Worm (Caenorhabditis elegans) whole organism, L4 larva: Measurements from ENCODE around the gene F19C7.4.

Source experiments
- Y105C5A.15 ChIP-seq: fragments of 200-800 bp; sonication (Bioruptor generic); IDR thresholded peaks from 2 replicates; pipeline ENCODE4 v1.3.6; 2022; ENCODE audit warnings: missing genetic modification characterization, missing compliant biosample characterization
- ama-1 ChIP-seq: fragments of 150-350 bp; optimal IDR thresholded peaks from 2 replicates; lab custom pipeline; 2014; ENCODE audit warnings: inconsistent platforms, mixed read lengths
- daf-19 ChIP-seq: fragments of 200-800 bp; sonication (Bioruptor generic); conservative IDR thresholded peaks from 2 replicates; pipeline ENCODE4 v1.3.6; 2022; ENCODE audit warnings: missing genetic modification characterization, missing compliant biosample characterization
- hif-1 ChIP-seq, 2 experiments: sonication (generic microtip); optimal IDR thresholded peaks; 2 replicates each; lab custom pipeline; 2016 to 2017; ENCODE audit warnings: missing compliant biosample characterization in 2 of 2, missing genetic modification characterization in 2 of 2, missing genetic modification reagents in 2 of 2, missing genotype in 2 of 2, mild to moderate bottlenecking in 1 of 2
- jun-1 ChIP-seq: fragments of 150-350 bp; optimal IDR thresholded peaks from 2 replicates; lab custom pipeline; 2014; ENCODE audit warnings: missing biosample characterization, missing genetic modification reagents, missing genetic modification characterization
- nhr-111 ChIP-seq: fragments of 200-800 bp; sonication (Bioruptor generic); optimal IDR thresholded peaks from 2 replicates; lab custom pipeline; 2018; ENCODE audit warnings: mild to moderate bottlenecking, missing genetic modification characterization, missing compliant biosample characterization
- unc-130 ChIP-seq: sonication (generic microtip); optimal IDR thresholded peaks from 2 replicates; lab custom pipeline; 2016; ENCODE audit warnings: missing genetic modification reagents, missing genetic modification characterization, missing compliant biosample characterization

- TF ChIP-seq jun-1 (tag; lab: Kevin White, UChicago) (no peak), daf-19 (no peak), nhr-111 (GFP tag; lab: Kevin White, UChicago) (no peak), unc-130 (GFP tag; lab: Kevin White, UChicago) (no peak), hif-1 (tag; optimal IDR thresholded peaks at IDR 0.05; lab: Kevin White, UChicago) (no peak), Y105C5A.15 (GFP tag; lab: Robert Waterston, UW) (no peak), ama-1 (no peak)
Observed at ce11 chrIV:4647385-4647784, 44.7 kb downstream of the F19C7.4 start, which contains the start of gene F29B9.8.
